Fruit fly (Drosophila melanogaster): ENCODE measurements around the gene isoQC.

dm6 chr3L:20439772-20440171 is 34.5 kb upstream of the isoQC start, which contains the start of gene Hpd:
- TF ChIP-seq psq (optimal IDR thresholded peaks at IDR 0.05) (no peak), h (optimal IDR thresholded peaks at IDR 0.05) (no peak)
